Worm (Caenorhabditis elegans) whole organism, L2 larva: ENCODE measurements around the gene gmeb-1.

ENCODE experiments used
- C34F6.9 ChIP-seq: fragments of 150-350 bp; optimal IDR thresholded peaks from 2 replicates; lab custom pipeline; 2014; ENCODE audit warnings: missing biosample characterization, missing genetic modification characterization
- F13H6.1 ChIP-seq: sonication (generic microtip); optimal IDR thresholded peaks from 2 replicates; lab custom pipeline; 2016; ENCODE audit warnings: missing genetic modification characterization, missing compliant biosample characterization
- R02D3.7 ChIP-seq: fragments of 150-350 bp; optimal IDR thresholded peaks from 2 replicates; lab custom pipeline; 2014; ENCODE audit warnings: missing biosample characterization, missing genetic modification characterization
- Y55F3AM.14 ChIP-seq: fragments of 200-800 bp; sonication (Bioruptor generic); optimal IDR thresholded peaks from 2 replicates; lab custom pipeline; 2018; ENCODE audit warnings: mild to moderate bottlenecking, missing genetic modification characterization, missing compliant biosample characterization
- alr-1 ChIP-seq: fragments of 150-350 bp; optimal IDR thresholded peaks from 2 replicates; lab custom pipeline; 2014; ENCODE audit warnings: missing biosample characterization, missing genetic modification characterization
- ama-1 ChIP-seq: fragments of 150-350 bp; optimal IDR thresholded peaks from 2 replicates; lab custom pipeline; 2018; ENCODE audit warnings: inconsistent platforms
- blmp-1 ChIP-seq: sonication (generic microtip); optimal IDR thresholded peaks from 2 replicates; lab custom pipeline; 2017; ENCODE audit warnings: missing genetic modification characterization, mild to moderate bottlenecking, missing compliant biosample characterization, antibody characterized with exemption, moderate library complexity; ENCODE audit not compliant: insufficient read depth
- ceh-16 ChIP-seq: fragments of 150-350 bp; optimal IDR thresholded peaks from 2 replicates; lab custom pipeline; 2014; ENCODE audit warnings: missing biosample characterization, missing genetic modification characterization
- ceh-82 ChIP-seq: fragments of 150-350 bp; optimal IDR thresholded peaks from 2 replicates; lab custom pipeline; 2014; ENCODE audit warnings: missing biosample characterization, missing genetic modification characterization
- crh-2 ChIP-seq: sonication (generic microtip); optimal IDR thresholded peaks from 2 replicates; lab custom pipeline; 2017; ENCODE audit warnings: missing biosample characterization, missing genetic modification characterization
- dmd-4 ChIP-seq: sonication (generic microtip); optimal IDR thresholded peaks from 2 replicates; lab custom pipeline; 2017; ENCODE audit warnings: missing biosample characterization, missing genetic modification characterization
- elt-1 ChIP-seq: fragments of 150-350 bp; optimal IDR thresholded peaks from 2 replicates; lab custom pipeline; 2014; ENCODE audit warnings: missing biosample characterization, missing genetic modification characterization
- fos-1 ChIP-seq: fragments of 150-350 bp; optimal IDR thresholded peaks from 2 replicates; lab custom pipeline; 2014; ENCODE audit warnings: missing biosample characterization, missing genetic modification characterization
- gmeb-1 ChIP-seq: fragments of 150-350 bp; optimal IDR thresholded peaks from 2 replicates; lab custom pipeline; 2014; ENCODE audit warnings: missing biosample characterization, missing genetic modification characterization
- lin-11 ChIP-seq: fragments of 150-350 bp; sonication (generic microtip); optimal IDR thresholded peaks from 2 replicates; lab custom pipeline; 2014; ENCODE audit warnings: missing biosample characterization, missing genetic modification characterization, inconsistent platforms, mixed read lengths
- lin-13 ChIP-seq: fragments of 150-350 bp; optimal IDR thresholded peaks from 2 replicates; lab custom pipeline; 2014; ENCODE audit warnings: missing biosample characterization, missing genetic modification reagents, missing genetic modification characterization
- lin-39 ChIP-seq: fragments of 150-350 bp; optimal IDR thresholded peaks from 2 replicates; lab custom pipeline; 2014; ENCODE audit warnings: missing biosample characterization, missing genetic modification reagents, missing genetic modification characterization
- lsy-2 ChIP-seq, 2 experiments: fragments of 150-350 bp in 1 of 2; sonication (generic microtip) in 1 of 2; optimal IDR thresholded peaks; 2 replicates each; lab custom pipeline; 2014 to 2017; ENCODE audit warnings: missing biosample characterization in 2 of 2, missing genetic modification characterization in 2 of 2
- mab-5 ChIP-seq: fragments of 150-350 bp; optimal IDR thresholded peaks from 2 replicates; lab custom pipeline; 2014; ENCODE audit warnings: missing biosample characterization, missing genetic modification characterization
- mbf-1 ChIP-seq: sonication (generic microtip); optimal IDR thresholded peaks from 2 replicates; lab custom pipeline; 2017; ENCODE audit warnings: missing biosample characterization, missing genetic modification characterization
- mdl-1 ChIP-seq, 2 experiments: fragments of 150-350 bp in 1 of 2; sonication (generic microtip) in 1 of 2; optimal IDR thresholded peaks; 2 replicates each; lab custom pipeline; 2017; ENCODE audit warnings: missing biosample characterization in 2 of 2, missing genetic modification characterization in 2 of 2
- nhr-11 ChIP-seq: fragments of 150-350 bp; optimal IDR thresholded peaks from 2 replicates; lab custom pipeline; 2014; ENCODE audit warnings: missing biosample characterization, missing genetic modification characterization
- nhr-129 ChIP-seq: fragments of 150-350 bp; optimal IDR thresholded peaks from 2 replicates; lab custom pipeline; 2014; ENCODE audit warnings: missing biosample characterization, missing genetic modification characterization
- nhr-21 ChIP-seq: fragments of 150-350 bp; optimal IDR thresholded peaks from 2 replicates; lab custom pipeline; 2014; ENCODE audit warnings: missing biosample characterization, missing genetic modification characterization
- nhr-23 ChIP-seq: fragments of 150-350 bp; optimal IDR thresholded peaks from 2 replicates; lab custom pipeline; 2014; ENCODE audit warnings: missing biosample characterization, missing genetic modification reagents, missing genetic modification characterization
- nhr-25 ChIP-seq: fragments of 150-350 bp; sonication (generic microtip); optimal IDR thresholded peaks from 3 replicates; lab custom pipeline; 2014; ENCODE audit warnings: missing biosample characterization, missing genetic modification characterization
- nhr-6 ChIP-seq: fragments of 150-350 bp; optimal IDR thresholded peaks from 2 replicates; lab custom pipeline; 2014; ENCODE audit warnings: missing biosample characterization, missing genetic modification characterization
- nhr-77 ChIP-seq: fragments of 150-350 bp; optimal IDR thresholded peaks from 2 replicates; lab custom pipeline; 2014; ENCODE audit warnings: missing biosample characterization, missing genetic modification characterization
- sem-4 ChIP-seq: fragments of 150-350 bp; optimal IDR thresholded peaks from 2 replicates; lab custom pipeline; 2014; ENCODE audit warnings: missing biosample characterization, missing genetic modification reagents, missing genetic modification characterization
- skn-1 ChIP-seq: sonication (generic microtip); optimal IDR thresholded peaks from 2 replicates; lab custom pipeline; 2017; ENCODE audit warnings: missing biosample characterization, missing genetic modification characterization
- sma-3 ChIP-seq: sonication (generic microtip); optimal IDR thresholded peaks from 2 replicates; lab custom pipeline; 2016; ENCODE audit warnings: missing genetic modification reagents, missing genetic modification characterization, missing compliant biosample characterization
- sma-9 ChIP-seq, 2 experiments: fragments of 150-350 bp in 1 of 2; sonication (generic microtip) in 1 of 2; optimal IDR thresholded peaks; 2 replicates each; lab custom pipeline; 2014 to 2016; ENCODE audit warnings: missing genetic modification characterization in 2 of 2, mild to moderate bottlenecking in 1 of 2, missing biosample characterization in 1 of 2, missing compliant biosample characterization in 1 of 2, missing genetic modification reagents in 1 of 2, moderate library complexity in 1 of 2
- unc-39 ChIP-seq: fragments of 150-350 bp; optimal IDR thresholded peaks from 2 replicates; lab custom pipeline; 2014; ENCODE audit warnings: missing biosample characterization, missing genetic modification characterization
- unc-55 ChIP-seq: fragments of 150-350 bp; sonication (generic microtip); optimal IDR thresholded peaks from 3 replicates; lab custom pipeline; 2014; ENCODE audit warnings: missing biosample characterization, missing genetic modification reagents, missing genetic modification characterization
- unc-62 ChIP-seq: fragments of 150-350 bp; optimal IDR thresholded peaks from 2 replicates; lab custom pipeline; 2014; ENCODE audit warnings: missing biosample characterization, missing genetic modification reagents, missing genetic modification characterization
- ztf-11 ChIP-seq: sonication (generic microtip); optimal IDR thresholded peaks from 2 replicates; lab custom pipeline; 2017; ENCODE audit warnings: missing biosample characterization, missing genetic modification characterization
- ztf-4 ChIP-seq: fragments of 150-350 bp; optimal IDR thresholded peaks from 2 replicates; lab custom pipeline; 2014; ENCODE audit warnings: missing biosample characterization, missing genetic modification characterization

gmeb-1 gene

DNA sequence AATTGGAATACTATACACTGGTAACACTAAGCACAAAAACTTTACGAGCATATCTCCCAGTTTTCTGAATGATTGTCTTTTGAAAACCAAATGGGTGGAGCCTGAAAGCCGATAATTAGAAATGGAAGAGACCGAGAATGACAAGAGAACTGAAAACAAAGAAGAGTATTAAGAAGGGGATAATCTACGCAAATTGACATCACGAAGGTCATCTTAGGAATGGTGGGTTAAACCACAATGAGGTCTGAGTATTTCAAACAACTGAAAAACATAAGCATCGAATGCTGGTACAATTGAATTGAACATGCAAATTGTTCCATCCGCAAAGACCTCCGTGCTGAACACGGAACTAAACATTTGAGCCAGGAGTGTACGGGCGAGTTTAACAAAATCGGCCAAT, 20.1 kb downstream of the gmeb-1 start, which contains the start of gene spp-24:
TSS of gene spp-24 (minus strand) at position 101 of the 400 bp plus-strand sequence.
- TF ChIP-seq lin-13, result no peak
- TF ChIP-seq dmd-4 (tag; lab: Kevin White, UChicago), result no peak
- no peak for TF ChIP-seq nhr-11 (tag; lab: Kevin White, UChicago)
- no peak for TF ChIP-seq nhr-23 (tag; lab: Kevin White, UChicago)
- TF ChIP-seq alr-1 (tag; lab: Kevin White, UChicago), result no peak
- TF ChIP-seq mab-5 (tag; lab: Kevin White, UChicago), result no peak
- no peak for TF ChIP-seq lin-39
- TF ChIP-seq nhr-6 (tag; lab: Kevin White, UChicago), result no peak
- no peak for TF ChIP-seq mdl-1 (tag; optimal IDR thresholded peaks at IDR 0.05; lab: Kevin White, UChicago)
- TF ChIP-seq, all 48 proteins: peak for 0

DNA sequence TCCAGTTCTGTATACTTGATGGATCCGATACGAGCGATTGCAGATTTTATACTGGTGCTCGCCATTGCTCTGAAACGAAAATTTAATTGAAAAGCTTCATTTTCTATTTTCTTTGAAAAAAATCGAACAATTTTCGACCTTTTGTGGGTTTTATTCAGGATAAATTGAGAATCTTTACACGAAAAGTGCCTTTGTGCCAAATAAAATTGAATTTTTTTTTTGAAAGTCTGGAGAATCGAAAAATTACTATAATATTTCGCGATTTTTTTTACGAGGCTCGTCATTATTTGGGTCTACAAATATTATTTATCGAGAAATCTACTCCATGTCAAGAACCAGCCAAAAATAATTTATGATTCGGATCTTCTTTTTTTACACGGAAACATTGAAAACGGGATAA, 22.6 kb downstream of the gmeb-1 start, which contains the start of gene F23F1.10:
TSS of gene F23F1.10 (minus strand) at position 69 of the 400 bp plus-strand sequence.
- TF ChIP-seq skn-1 (tag; lab: Kevin White, UChicago) (no peak), lin-11 (no peak), ceh-82 (no peak), sma-3 (GFP tag; lab: Kevin White, UChicago) (no peak), sma-9 (GFP tag; optimal IDR thresholded peaks at IDR 0.05; lab: Kevin White, UChicago) (no peak), sma-9 (tag; optimal IDR thresholded peaks at IDR 0.05; lab: Kevin White, UChicago) (no peak), lsy-2 (tag; optimal IDR thresholded peaks at IDR 0.05; lab: Kevin White, UChicago) (no peak), ceh-16 (tag; lab: Kevin White, UChicago) (no peak), ztf-4 (tag; lab: Kevin White, UChicago) (no peak), nhr-11 (tag; lab: Kevin White, UChicago) (no peak), mbf-1 (no peak), sem-4 (tag; lab: Kevin White, UChicago) (no peak), nhr-21 (tag; lab: Kevin White, UChicago) (no peak), crh-2 (tag; lab: Kevin White, UChicago) (no peak), mab-5 (tag; lab: Kevin White, UChicago) (no peak), lin-39 (no peak), unc-62 (GFP tag; lab: Kevin White, UChicago) (no peak)

DNA sequence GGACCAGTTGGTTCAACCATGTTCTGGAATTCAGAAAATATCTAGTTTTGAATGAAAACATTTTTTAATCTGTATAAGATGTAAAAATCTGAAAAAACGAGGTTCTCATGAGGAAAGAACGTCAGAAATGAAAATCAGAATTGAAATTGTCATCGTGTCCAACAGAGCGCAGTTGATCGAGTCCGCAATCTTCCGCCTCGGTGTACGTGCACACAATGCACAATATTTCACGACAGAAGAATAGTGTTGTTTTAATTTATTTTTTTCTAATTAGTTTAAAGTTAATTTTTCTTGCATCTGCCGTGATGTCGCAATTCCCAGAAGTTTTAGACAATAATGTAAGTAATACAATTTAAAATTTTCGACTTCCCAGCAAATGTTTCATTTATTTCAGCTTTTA, 24.3 kb downstream of the gmeb-1 start, which contains the start of gene nfyc-1:
TSS of gene nfyc-1 (plus strand) at position 268 of the 400 bp plus-strand sequence.
- TF ChIP-seq crh-2 (tag; lab: Kevin White, UChicago) (peak; percentile 77), nhr-77 (tag; lab: Kevin White, UChicago) (no peak), C34F6.9 (tag; lab: Kevin White, UChicago) (peak; percentile 87), lin-13 (peak; percentile 68), Y55F3AM.14 (GFP tag; lab: Kevin White, UChicago) (no peak), blmp-1 (peak; percentile 26), skn-1 (tag; lab: Kevin White, UChicago) (peak; percentile 98), nhr-25 (tag; lab: Kevin White, UChicago) (peak; percentile 41), fos-1 (tag; lab: Kevin White, UChicago) (peak; percentile 57), sma-3 (GFP tag; lab: Kevin White, UChicago) (peak; percentile 25), nhr-129 (peak; percentile 60), unc-55 (GFP tag; lab: Kevin White, UChicago) (peak; percentile 81), gmeb-1 (tag; lab: Kevin White, UChicago) (peak; percentile 48), F13H6.1 (peak; percentile 23), lin-11 (peak; percentile 68), lsy-2 (tag; optimal IDR thresholded peaks at IDR 0.05; lab: Kevin White, UChicago) (peak in 1 of 2 experiments; percentile 82), R02D3.7 (tag; lab: Kevin White, UChicago) (no peak), ztf-4 (tag; lab: Kevin White, UChicago) (peak; percentile 24), ama-1 (lab: Kevin White, UChicago) (no peak), nhr-11 (tag; lab: Kevin White, UChicago) (no peak), sma-9 (GFP tag; optimal IDR thresholded peaks at IDR 0.05; lab: Kevin White, UChicago) (peak; percentile 43), sma-9 (tag; optimal IDR thresholded peaks at IDR 0.05; lab: Kevin White, UChicago) (no peak), unc-39 (tag; lab: Kevin White, UChicago) (no peak), ceh-82 (no peak), mab-5 (tag; lab: Kevin White, UChicago) (no peak), nhr-6 (tag; lab: Kevin White, UChicago) (no peak), lin-39 (no peak)

DNA sequence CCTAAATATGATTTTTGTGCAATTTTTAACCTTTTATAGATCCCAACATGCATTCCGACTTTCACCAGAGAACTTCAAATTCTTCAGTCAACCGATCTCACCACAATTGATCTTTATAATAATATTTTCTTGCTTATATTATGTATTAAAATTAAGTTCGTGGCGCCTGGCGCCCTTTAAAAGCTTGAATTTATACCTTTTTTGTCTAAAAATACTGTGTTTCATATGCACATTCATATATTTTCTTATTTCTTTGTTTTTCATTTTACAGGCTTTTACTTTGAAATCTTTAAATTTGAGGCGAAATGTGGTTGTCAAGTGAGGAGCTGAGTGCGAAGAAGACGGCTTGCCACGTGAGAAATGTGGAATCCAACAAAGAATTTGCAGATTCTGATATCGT, 25.4 kb downstream of the gmeb-1 start, which contains the start of gene rpoa-49:
TSS of gene rpoa-49 (plus strand) at position 301 of the 400 bp plus-strand sequence.
- TF ChIP-seq fos-1 (tag; lab: Kevin White, UChicago) (no peak), blmp-1 (no peak), sem-4 (tag; lab: Kevin White, UChicago) (no peak), ztf-11 (tag; lab: Kevin White, UChicago) (no peak), elt-1 (tag; lab: Kevin White, UChicago) (no peak)
